Worm (Caenorhabditis elegans) whole organism, L1 larva: ENCODE results near the gene ZK105.1.

ENCODE experiments used
- C34B4.2 ChIP-seq: sonication (generic microtip); optimal IDR thresholded peaks from 2 replicates; lab custom pipeline; 2017; ENCODE audit warnings: mild to moderate bottlenecking, missing genetic modification characterization, missing compliant biosample characterization
- alr-1 ChIP-seq: fragments of 200-800 bp; sonication (Bioruptor generic); optimal IDR thresholded peaks from 2 replicates; lab custom pipeline; 2018; ENCODE audit warnings: borderline replicate concordance, mild to moderate bottlenecking, missing genetic modification characterization, missing compliant biosample characterization
- aly-2 ChIP-seq: fragments of 150-350 bp; optimal IDR thresholded peaks from 2 replicates; lab custom pipeline; 2014; ENCODE audit warnings: missing biosample characterization, missing genetic modification characterization
- ceh-88 ChIP-seq: fragments of 200-800 bp; sonication (Bioruptor generic); IDR thresholded peaks from 2 replicates; pipeline ENCODE4 v1.3.6; 2022; ENCODE audit warnings: missing genetic modification characterization, missing compliant biosample characterization
- dpl-1 ChIP-seq, 3 experiments: fragments of 150-350 bp in 2 of 3; sonication (generic microtip) in 1 of 3; optimal IDR thresholded peaks; 2 replicates each; lab custom pipeline; 2014 to 2017; ENCODE audit warnings: missing biosample characterization in 3 of 3, missing genetic modification characterization in 3 of 3, missing genetic modification reagents in 3 of 3
- dsc-1 ChIP-seq: sonication (generic microtip); optimal IDR thresholded peaks from 2 replicates; lab custom pipeline; 2016; ENCODE audit warnings: mild to moderate bottlenecking, missing genetic modification characterization, missing compliant biosample characterization
- efl-1 ChIP-seq, 4 experiments: fragments of 150-350 bp; optimal IDR thresholded peaks in 3 of 4; peaks in 1 of 4; 1 replicate in 1 of 4; 2 replicates in 3 of 4; lab custom pipeline; 2014; ENCODE audit warnings: missing biosample characterization in 2 of 4, missing genetic modification characterization in 2 of 4, missing genetic modification reagents in 2 of 4
- egl-27 ChIP-seq, 2 experiments: fragments of 150-350 bp in 1 of 2; sonication (generic microtip); optimal IDR thresholded peaks; 3 replicates each; lab custom pipeline; 2017 to 2018; ENCODE audit warnings: missing biosample characterization in 2 of 2, missing genetic modification characterization in 2 of 2, missing genetic modification reagents in 2 of 2
- fkh-10 ChIP-seq: sonication (generic microtip); optimal IDR thresholded peaks from 2 replicates; lab custom pipeline; 2017; ENCODE audit warnings: missing biosample characterization, missing genetic modification reagents, missing genetic modification characterization
- fkh-4 ChIP-seq: sonication (generic microtip); optimal IDR thresholded peaks from 2 replicates; lab custom pipeline; 2016; ENCODE audit warnings: missing compliant biosample characterization, missing genetic modification characterization, borderline replicate concordance
- fos-1 ChIP-seq: fragments of 150-350 bp; optimal IDR thresholded peaks from 2 replicates; lab custom pipeline; 2014; ENCODE audit warnings: missing biosample characterization, missing genetic modification characterization
- hlh-17 ChIP-seq: fragments of 200-800 bp; sonication (Bioruptor generic); optimal IDR thresholded peaks from 2 replicates; lab custom pipeline; 2018; ENCODE audit warnings: missing genetic modification characterization, mild to moderate bottlenecking, missing compliant biosample characterization, moderate library complexity, borderline replicate concordance
- hlh-4 ChIP-seq: sonication (generic microtip); optimal IDR thresholded peaks from 2 replicates; lab custom pipeline; 2016; ENCODE audit warnings: mild to moderate bottlenecking, missing genetic modification characterization, missing compliant biosample characterization
- hpl-2 ChIP-seq: fragments of 150-350 bp; optimal IDR thresholded peaks from 2 replicates; lab custom pipeline; 2014; ENCODE audit warnings: missing biosample characterization, missing genetic modification reagents, missing genetic modification characterization
- irx-1 ChIP-seq: sonication (generic microtip); optimal IDR thresholded peaks from 2 replicates; lab custom pipeline; 2016; ENCODE audit warnings: missing genetic modification characterization, missing compliant biosample characterization
- jun-1 ChIP-seq: fragments of 150-350 bp; optimal IDR thresholded peaks from 2 replicates; lab custom pipeline; 2014; ENCODE audit warnings: missing biosample characterization, missing genetic modification reagents, missing genetic modification characterization
- lin-13 ChIP-seq: fragments of 150-350 bp; optimal IDR thresholded peaks from 2 replicates; lab custom pipeline; 2014; ENCODE audit warnings: missing biosample characterization, missing genetic modification reagents, missing genetic modification characterization
- lin-14 ChIP-seq: fragments of 200-800 bp; sonication (Bioruptor generic); optimal IDR thresholded peaks from 2 replicates; lab custom pipeline; 2018; ENCODE audit warnings: mild to moderate bottlenecking, missing genetic modification characterization, moderate library complexity, missing compliant biosample characterization
- lin-35 ChIP-seq, 2 experiments: fragments of 150-350 bp; optimal IDR thresholded peaks; 2 replicates each; lab custom pipeline; 2014; ENCODE audit warnings: missing biosample characterization in 2 of 2, missing genetic modification characterization in 2 of 2, missing genetic modification reagents in 2 of 2
- lsy-2 ChIP-seq, 2 experiments: fragments of 150-350 bp; optimal IDR thresholded peaks; 2 replicates each; lab custom pipeline; 2014; ENCODE audit warnings: missing biosample characterization in 2 of 2, missing genetic modification characterization in 2 of 2
- mef-2 ChIP-seq: fragments of 150-350 bp; optimal IDR thresholded peaks from 2 replicates; lab custom pipeline; 2014; ENCODE audit warnings: missing biosample characterization, missing genetic modification characterization
- nhr-11 ChIP-seq: fragments of 150-350 bp; optimal IDR thresholded peaks from 2 replicates; lab custom pipeline; 2014; ENCODE audit warnings: missing biosample characterization, missing genetic modification characterization
- nhr-12 ChIP-seq: sonication (generic microtip); optimal IDR thresholded peaks from 2 replicates; lab custom pipeline; 2017; ENCODE audit warnings: missing biosample characterization, missing genetic modification characterization
- nhr-19 ChIP-seq: fragments of 200-800 bp; sonication (Bioruptor generic); conservative IDR thresholded peaks from 2 replicates; pipeline ENCODE4 v1.3.6; 2022; ENCODE audit warnings: missing genetic modification characterization, missing compliant biosample characterization
- nhr-20 ChIP-seq: sonication (generic microtip); optimal IDR thresholded peaks from 2 replicates; lab custom pipeline; 2016; ENCODE audit warnings: mild to moderate bottlenecking, missing genetic modification characterization, missing compliant biosample characterization
- nhr-237 ChIP-seq: fragments of 150-350 bp; optimal IDR thresholded peaks from 2 replicates; lab custom pipeline; 2014; ENCODE audit warnings: missing biosample characterization, missing genetic modification characterization
- nhr-28 ChIP-seq: fragments of 150-350 bp; optimal IDR thresholded peaks from 2 replicates; lab custom pipeline; 2014; ENCODE audit warnings: missing biosample characterization, missing genetic modification characterization
- nhr-47 ChIP-seq: sonication (generic microtip); optimal IDR thresholded peaks from 2 replicates; lab custom pipeline; 2016; ENCODE audit warnings: mild to moderate bottlenecking, missing genetic modification characterization, moderate library complexity, missing compliant biosample characterization
- nhr-71 ChIP-seq: sonication (generic microtip); optimal IDR thresholded peaks from 2 replicates; lab custom pipeline; 2016; ENCODE audit warnings: mild to moderate bottlenecking, missing genetic modification characterization, moderate library complexity, missing compliant biosample characterization
- nhr-76 ChIP-seq: sonication (generic microtip); optimal IDR thresholded peaks from 2 replicates; lab custom pipeline; 2017; ENCODE audit warnings: missing biosample characterization, missing genetic modification characterization
- nhr-84 ChIP-seq: sonication (generic microtip); optimal IDR thresholded peaks from 2 replicates; lab custom pipeline; 2017; ENCODE audit warnings: missing biosample characterization, missing genetic modification characterization
- pax-3 ChIP-seq: fragments of 200-800 bp; sonication (Bioruptor generic); optimal IDR thresholded peaks from 2 replicates; lab custom pipeline; 2018; ENCODE audit warnings: mild to moderate bottlenecking, missing genetic modification characterization, moderate library complexity, missing compliant biosample characterization
- pqm-1 ChIP-seq: sonication (generic microtip); optimal IDR thresholded peaks from 3 replicates; lab custom pipeline; 2017; ENCODE audit warnings: missing biosample characterization, missing genetic modification characterization
- skn-1 ChIP-seq: fragments of 150-350 bp; optimal IDR thresholded peaks from 2 replicates; lab custom pipeline; 2014; ENCODE audit warnings: missing biosample characterization, missing genetic modification characterization
- snpc-4 ChIP-seq: fragments of 150-350 bp; optimal IDR thresholded peaks from 2 replicates; lab custom pipeline; 2014; ENCODE audit warnings: missing biosample characterization, missing genetic modification characterization
- swsn-7 ChIP-seq: sonication (generic microtip); optimal IDR thresholded peaks from 2 replicates; lab custom pipeline; 2016; ENCODE audit warnings: missing genetic modification characterization, missing compliant biosample characterization
- tbx-2 ChIP-seq: sonication (generic microtip); optimal IDR thresholded peaks from 2 replicates; lab custom pipeline; 2016; ENCODE audit warnings: missing genetic modification characterization, missing compliant biosample characterization
- unc-62 ChIP-seq: fragments of 150-350 bp; optimal IDR thresholded peaks from 2 replicates; lab custom pipeline; 2014; ENCODE audit warnings: missing biosample characterization, missing genetic modification reagents, missing genetic modification characterization
- unc-86 ChIP-seq: sonication (generic microtip); optimal IDR thresholded peaks from 2 replicates; lab custom pipeline; 2016; ENCODE audit warnings: missing genetic modification characterization, missing compliant biosample characterization
- unc-98 ChIP-seq: fragments of 200-800 bp; sonication (Bioruptor generic); IDR thresholded peaks from 2 replicates; pipeline ENCODE4 v1.3.6; 2022; ENCODE audit warnings: missing genetic modification characterization, missing compliant biosample characterization
- vab-15 ChIP-seq: sonication (generic microtip); optimal IDR thresholded peaks from 2 replicates; lab custom pipeline; 2017; ENCODE audit warnings: missing genotype, mild to moderate bottlenecking, missing genetic modification characterization, missing compliant biosample characterization
- xbp-1 ChIP-seq: sonication (generic microtip); optimal IDR thresholded peaks from 2 replicates; lab custom pipeline; 2016; ENCODE audit warnings: missing genetic modification characterization, missing compliant biosample characterization
- zag-1 ChIP-seq: fragments of 150-350 bp; optimal IDR thresholded peaks from 2 replicates; lab custom pipeline; 2014; ENCODE audit warnings: missing biosample characterization, missing genetic modification characterization
- ztf-4 ChIP-seq: fragments of 150-350 bp; optimal IDR thresholded peaks from 2 replicates; lab custom pipeline; 2014; ENCODE audit warnings: missing biosample characterization, missing genetic modification characterization

The ZK105.1 gene

DNA sequence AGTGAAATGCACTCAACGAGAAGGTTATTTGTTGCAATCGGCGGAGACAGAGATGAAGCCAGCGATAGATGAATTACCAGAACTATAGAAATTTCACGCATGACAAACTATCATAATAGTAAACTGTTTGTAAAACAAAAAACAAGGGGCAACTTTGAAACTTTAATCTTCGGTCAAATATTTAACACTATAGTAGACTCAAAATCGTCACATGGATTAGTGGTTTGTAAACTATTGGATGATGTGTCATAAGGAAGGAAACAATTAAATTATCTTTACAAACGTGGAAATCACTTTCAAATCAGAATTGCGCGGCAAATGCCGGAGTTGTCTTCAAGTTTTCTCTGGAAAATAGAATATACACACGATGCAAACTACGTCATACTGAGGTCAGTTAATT, 3.8 kb downstream of the ZK105.1 start, which contains the start of gene ZK105.5:
Gene ZK105.5 (minus strand): TSS at position 101 of the 400 bp plus-strand sequence.
- TF ChIP-seq fos-1 (tag; lab: Kevin White, UChicago) (no peak), ceh-88 (GFP tag; lab: Robert Waterston, UW) (no peak), dpl-1 (GFP tag; optimal IDR thresholded peaks at IDR 0.05; lab: Kevin White, UChicago) (no peak), swsn-7 (no peak), zag-1 (no peak), C34B4.2 (tag; lab: Kevin White, UChicago) (no peak), nhr-76 (tag; lab: Kevin White, UChicago) (no peak), snpc-4 (tag; lab: Kevin White, UChicago) (no peak), lin-14 (no peak)

DNA sequence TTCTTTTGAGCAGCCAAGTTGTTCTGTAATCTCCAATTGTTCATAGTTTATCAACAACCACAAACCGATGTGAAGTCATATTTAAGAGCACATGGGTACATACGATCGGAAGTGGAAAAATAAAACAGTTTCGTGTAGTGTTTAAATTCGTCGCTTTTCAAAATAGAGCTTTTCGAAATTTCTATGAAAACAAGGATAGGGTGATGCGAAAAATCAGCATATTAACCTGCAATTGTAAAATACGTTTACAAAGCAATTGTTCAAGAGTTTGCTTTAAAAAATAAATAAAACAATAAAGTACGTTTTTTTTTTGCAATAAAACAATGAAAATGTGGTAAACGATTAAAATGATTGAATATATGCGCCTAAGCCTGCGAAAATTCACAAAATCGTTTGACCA, 8.2 kb downstream of the ZK105.1 start, which contains the start of gene ZK105.14:
Gene ZK105.14 (minus strand): TSS at position 101 of the 400 bp plus-strand sequence.
- TF ChIP-seq fkh-10: no peak
- TF ChIP-seq dsc-1 (tag; lab: Kevin White, UChicago): no peak
- no peak for TF ChIP-seq nhr-19 (GFP tag; lab: Robert Waterston, UW)
- TF ChIP-seq nhr-20 (tag; lab: Kevin White, UChicago): no peak
- TF ChIP-seq lsy-2 (tag; optimal IDR thresholded peaks at IDR 0.05; lab: Kevin White, UChicago): no peak
- TF ChIP-seq lin-14: no peak

DNA sequence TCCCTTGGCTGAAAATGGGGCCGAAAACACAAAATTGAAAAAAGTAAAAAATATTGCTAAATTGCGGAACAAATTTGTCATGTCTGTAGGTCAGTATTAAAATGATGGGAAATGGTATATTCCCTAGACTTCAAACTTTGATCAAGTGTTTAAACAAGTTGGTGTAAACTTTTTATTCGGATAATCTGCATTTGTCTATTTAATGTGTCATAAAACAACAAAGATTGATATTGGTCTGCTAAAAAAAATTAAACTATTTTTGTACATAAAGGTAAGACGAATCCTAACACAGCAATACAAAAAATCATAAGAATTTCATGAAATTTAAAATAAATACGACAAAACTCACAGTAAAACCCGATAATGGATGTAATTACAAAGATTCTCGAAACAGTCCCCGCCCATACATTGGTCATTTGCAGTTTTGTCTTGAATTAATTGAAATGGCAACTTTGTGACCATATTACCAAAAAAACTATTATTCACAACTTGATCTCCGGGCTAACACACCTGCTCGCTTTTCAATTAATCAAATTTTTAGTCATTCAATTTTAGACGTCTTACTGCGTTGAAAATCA, 10.3 kb downstream of the ZK105.1 start, which contains the start of the genes ZK105.6 and ZK105.8:
Gene ZK105.6 (minus strand): TSS at position 101 of the 578 bp plus-strand sequence.
Gene ZK105.8 (plus strand): TSS at position 528 of the 578 bp plus-strand sequence.
- no peak for TF ChIP-seq irx-1 (tag; lab: Kevin White, UChicago)
- TF ChIP-seq alr-1 (tag; lab: Kevin White, UChicago): no peak
- TF ChIP-seq nhr-76 (tag; lab: Kevin White, UChicago): no peak
- no peak for TF ChIP-seq xbp-1 (tag; lab: Kevin White, UChicago)
- no peak for TF ChIP-seq fkh-10
- TF ChIP-seq mef-2: no peak
- no peak for TF ChIP-seq nhr-20 (tag; lab: Kevin White, UChicago)
- no peak for TF ChIP-seq pqm-1 (tag; lab: Kevin White, UChicago)
- no peak for TF ChIP-seq jun-1 (tag; lab: Kevin White, UChicago)
- TF ChIP-seq unc-62 (GFP tag; lab: Kevin White, UChicago): no peak
- no peak for TF ChIP-seq fkh-4 (tag; lab: Kevin White, UChicago)
- TF ChIP-seq nhr-12 (tag; lab: Kevin White, UChicago): no peak
- no peak for TF ChIP-seq dpl-1 (GFP tag; optimal IDR thresholded peaks at IDR 0.05; lab: Kevin White, UChicago)
- TF ChIP-seq hlh-4 (tag; lab: Kevin White, UChicago): no peak
- no peak for TF ChIP-seq aly-2 (tag; lab: Kevin White, UChicago)
- no peak for TF ChIP-seq tbx-2 (tag; lab: Kevin White, UChicago)
- TF ChIP-seq, all 84 proteins: peak for 0

DNA sequence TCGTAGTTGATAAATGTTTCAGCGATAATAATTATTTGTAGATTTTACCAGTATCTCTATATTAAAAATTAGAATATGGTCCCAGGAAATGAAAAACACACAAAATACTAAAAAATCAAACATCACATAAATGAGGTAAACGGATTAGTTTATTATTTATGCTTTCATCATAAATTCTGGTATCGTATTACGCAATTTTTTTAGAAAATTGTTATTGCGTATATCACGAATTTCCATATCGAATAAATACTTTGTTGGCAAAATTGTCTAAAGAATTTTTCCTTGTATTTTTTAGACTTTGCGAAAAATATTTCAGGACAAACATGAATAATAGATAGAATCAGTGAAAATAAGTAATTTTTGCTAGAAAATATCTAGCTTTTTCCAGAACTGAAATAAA, 12.4 kb downstream of the ZK105.1 start:
- TF ChIP-seq lin-13 (GFP tag; lab: Kevin White, UChicago): no peak
- TF ChIP-seq snpc-4 (tag; lab: Kevin White, UChicago): no peak
- TF ChIP-seq hlh-17 (GFP tag; lab: Kevin White, UChicago): no peak
- no peak for TF ChIP-seq nhr-71 (tag; lab: Kevin White, UChicago)
- no peak for TF ChIP-seq unc-98 (GFP tag; lab: Robert Waterston, UW)
- TF ChIP-seq skn-1 (tag; lab: Kevin White, UChicago): no peak
- no peak for TF ChIP-seq egl-27 (tag; optimal IDR thresholded peaks at IDR 0.05; lab: Kevin White, UChicago)
- no peak for TF ChIP-seq nhr-237 (tag; lab: Kevin White, UChicago)

DNA sequence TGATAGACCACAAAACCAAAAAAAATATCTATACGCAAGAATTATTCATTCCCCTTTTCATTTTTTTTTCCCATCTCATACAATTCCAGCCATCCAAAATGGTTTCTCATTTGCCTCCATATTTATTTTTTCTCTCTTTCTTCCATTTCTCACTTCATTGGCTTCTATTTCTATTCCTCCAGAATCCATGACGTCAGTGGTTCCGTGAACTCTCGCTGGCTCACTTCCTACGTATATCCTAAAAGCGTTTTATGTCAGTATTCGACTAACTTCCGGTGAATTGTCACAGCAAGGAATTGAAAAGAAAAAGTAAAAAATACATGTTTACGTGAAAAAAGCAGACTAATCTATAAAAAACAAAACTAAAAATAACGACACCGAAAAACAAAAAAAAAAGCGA, 13.1 kb downstream of the ZK105.1 start:
- TF ChIP-seq nhr-71 (tag; lab: Kevin White, UChicago) (peak; percentile 64), snpc-4 (tag; lab: Kevin White, UChicago) (no peak), egl-27 (tag; optimal IDR thresholded peaks at IDR 0.05; lab: Kevin White, UChicago) (no peak), nhr-28 (tag; lab: Kevin White, UChicago) (no peak), unc-98 (GFP tag; lab: Robert Waterston, UW) (no peak), unc-86 (peak; percentile 55), nhr-84 (tag; lab: Kevin White, UChicago) (no peak), nhr-11 (tag; lab: Kevin White, UChicago) (no peak), nhr-47 (tag; lab: Kevin White, UChicago) (peak; percentile 30), nhr-19 (GFP tag; lab: Robert Waterston, UW) (no peak), vab-15 (tag; lab: Kevin White, UChicago) (no peak), pax-3 (tag; lab: Kevin White, UChicago) (no peak), hpl-2 (GFP tag; lab: Kevin White, UChicago) (no peak), lin-35 (GFP tag; optimal IDR thresholded peaks at IDR 0.05; lab: Kevin White, UChicago) (no peak), efl-1 (optimal IDR thresholded peaks at IDR 0.05; lab: Kevin White, UChicago) (no peak), efl-1 (GFP tag; optimal IDR thresholded peaks at IDR 0.05 in 1 of 2; lab: Kevin White, UChicago) (no peak), ztf-4 (tag; lab: Kevin White, UChicago) (no peak)
